Worm (Caenorhabditis elegans): ENCODE results near the gene W05H7.1.

The W05H7.1 gene

ce11 chrX:1456350-1457080 lies 5.9 kb downstream of the W05H7.1 start (continued):
- TF ChIP-seq rcor-1 (GFP tag; IDR thresholded peaks at IDR 0.05) (no peak), aptf-2 (GFP tag; conservative IDR thresholded peaks at IDR 0.05) (no peak), egl-18 (GFP tag; IDR thresholded peaks at IDR 0.05) (no peak), ztf-28 (GFP tag; IDR thresholded peaks at IDR 0.05) (no peak), unc-62 (GFP tag; optimal IDR thresholded peaks at IDR 0.05) (peak; percentile 38), ceh-100 (GFP tag; IDR thresholded peaks at IDR 0.05) (no peak), lin-40 (tag; optimal IDR thresholded peaks at IDR 0.05) (peak; percentile 19), nfyb-1 (GFP tag; IDR thresholded peaks at IDR 0.05) (0 out of 2 replicates have a peak, but pooled peaks have one; percentile 24), nhr-80 (tag; optimal IDR thresholded peaks at IDR 0.05) (peak; percentile 58), attf-5 (GFP tag; optimal IDR thresholded peaks at IDR 0.05) (peak; percentile 37), sptf-2 (GFP tag; optimal IDR thresholded peaks at IDR 0.05) (no peak), nhr-179 (tag; optimal IDR thresholded peaks at IDR 0.05) (no peak), Y79H2A.3 (GFP tag; conservative IDR thresholded peaks at IDR 0.05) (no peak), sea-2 (GFP tag; IDR thresholded peaks at IDR 0.05) (no peak), let-526 (GFP tag; IDR thresholded peaks at IDR 0.05) (0 out of 2 replicates have a peak, but pooled peaks have one; percentile 20), hlh-26 (GFP tag; conservative IDR thresholded peaks at IDR 0.05) (no peak), snpc-1.3 (tag; optimal IDR thresholded peaks at IDR 0.05; ENCODE audit: insufficient read depth) (no peak), F49E8.2 (tag; optimal IDR thresholded peaks at IDR 0.05; ENCODE audit: insufficient read depth) (no peak), rec-8 (tag; optimal IDR thresholded peaks at IDR 0.05) (no peak), repo-1 (tag; optimal IDR thresholded peaks at IDR 0.05) (no peak)

- no peak for TF ChIP-seq madf-3 (GFP tag; IDR thresholded peaks at IDR 0.05)
- no peak for TF ChIP-seq ccch-3 (GFP tag; optimal IDR thresholded peaks at IDR 0.05)
- no peak for TF ChIP-seq pha-4 (tag; optimal IDR thresholded peaks at IDR 0.05)
- TF ChIP-seq Y53F4B.3 (GFP tag; IDR thresholded peaks at IDR 0.05) = no peak
- TF ChIP-seq nhr-80 (tag; optimal IDR thresholded peaks at IDR 0.05) = no peak
These were observed 8.2 kb downstream of the W05H7.1 start, which contains the start of gene D1005.2 for ce11 chrX:1458793-1459192. D1005.2 (plus strand) TSS chrX:1459022.

ce11 chrX:1459756-1460155 lies 9.2 kb downstream of the W05H7.1 start:
- TF ChIP-seq akir-1 (GFP tag; optimal IDR thresholded peaks at IDR 0.05) (no peak), lsy-27 (tag; optimal IDR thresholded peaks at IDR 0.05; ENCODE audit: borderline replicate concordance, insufficient read depth) (no peak), atf-7 (tag; optimal IDR thresholded peaks at IDR 0.05) (no peak), ccch-3 (GFP tag; optimal IDR thresholded peaks at IDR 0.05) (no peak), madf-8 (GFP tag; conservative IDR thresholded peaks at IDR 0.05) (no peak), F37B4.10 (GFP tag; IDR thresholded peaks at IDR 0.05) (no peak), nhr-27 (tag; optimal IDR thresholded peaks at IDR 0.05) (no peak), athp-1 (tag; optimal IDR thresholded peaks at IDR 0.05) (no peak), mcd-1 (GFP tag; IDR thresholded peaks at IDR 0.05) (no peak), F52B5.7 (tag; optimal IDR thresholded peaks at IDR 0.05) (no peak), mxl-1 (tag; optimal IDR thresholded peaks at IDR 0.05) (no peak), C06A6.2 (GFP tag; conservative IDR thresholded peaks at IDR 0.05) (no peak), hlh-26 (GFP tag; conservative IDR thresholded peaks at IDR 0.05) (no peak), mel-28 (tag; optimal IDR thresholded peaks at IDR 0.05; ENCODE audit: borderline replicate concordance) (no peak), nhr-179 (tag; optimal IDR thresholded peaks at IDR 0.05) (no peak), ceh-91 (GFP tag; IDR thresholded peaks at IDR 0.05) (no peak), ztf-18 (tag; optimal IDR thresholded peaks at IDR 0.05) (no peak)

Measured in whole organism, young adult.